Fruit fly (Drosophila melanogaster): Measurements from ENCODE around the gene CG12229.

The CG12229 gene

dm6 chr3L:17419103-17419741 is 17.0 kb downstream of the CG12229 start:
- no peak for TF ChIP-seq Jra (GFP tag; optimal IDR thresholded peaks at IDR 0.05)
- no peak for TF ChIP-seq Hr78 (GFP tag; optimal IDR thresholded peaks at IDR 0.05)
- no peak for TF ChIP-seq rgr (GFP tag; optimal IDR thresholded peaks at IDR 0.05)
- TF ChIP-seq dmrt93B (GFP tag; optimal IDR thresholded peaks at IDR 0.05) = no peak
- no peak for TF ChIP-seq Dfd (GFP tag; optimal IDR thresholded peaks at IDR 0.05)
- no peak for TF ChIP-seq Dif (GFP tag; optimal IDR thresholded peaks at IDR 0.05; ENCODE audit: partially characterized antibody)
- TF ChIP-seq psq (GFP tag; optimal IDR thresholded peaks at IDR 0.05) = peak; percentile 48
- no peak for TF ChIP-seq Rel (GFP tag; optimal IDR thresholded peaks at IDR 0.05)
- peak; percentile 2 for TF ChIP-seq Rel (tag; optimal IDR thresholded peaks at IDR 0.05)
- TF ChIP-seq tai (GFP tag; optimal IDR thresholded peaks at IDR 0.05) = no peak
- no peak for TF ChIP-seq CG9705 (GFP tag; optimal IDR thresholded peaks at IDR 0.05)
- TF ChIP-seq Hnf4 (GFP tag; optimal IDR thresholded peaks at IDR 0.05) = no peak
- TF ChIP-seq Hr83 (GFP tag; optimal IDR thresholded peaks at IDR 0.05; ENCODE audit: poor library complexity, severe bottlenecking) = no peak

dm6 chr3L:17415967-17416749 is 20.1 kb downstream of the CG12229 start:
- TF ChIP-seq ey (GFP tag; optimal IDR thresholded peaks at IDR 0.05) (peak; percentile 18), sage (GFP tag; optimal IDR thresholded peaks at IDR 0.05) (no peak), psq (GFP tag; optimal IDR thresholded peaks at IDR 0.05) (peak; percentile 40), sv (GFP tag; optimal IDR thresholded peaks at IDR 0.05) (peak; percentile 49), OdsH (GFP tag; optimal IDR thresholded peaks at IDR 0.05) (peak; percentile 23), woc (GFP tag; optimal IDR thresholded peaks at IDR 0.05) (no peak), Abd-B (GFP tag; optimal IDR thresholded peaks at IDR 0.05) (no peak), Jra (GFP tag; optimal IDR thresholded peaks at IDR 0.05) (no peak), Hr83 (GFP tag; optimal IDR thresholded peaks at IDR 0.05; ENCODE audit: poor library complexity, severe bottlenecking) (no peak), CrebA (GFP tag; optimal IDR thresholded peaks at IDR 0.05; ENCODE audit: borderline replicate concordance) (no peak), HLH106 (tag; optimal IDR thresholded peaks at IDR 0.05) (no peak), rgr (GFP tag; optimal IDR thresholded peaks at IDR 0.05) (peak; percentile 31), N (GFP tag; optimal IDR thresholded peaks at IDR 0.05) (no peak), CG32264 (GFP tag; optimal IDR thresholded peaks at IDR 0.05) (no peak), tai (GFP tag; optimal IDR thresholded peaks at IDR 0.05) (no peak), jim (GFP tag; optimal IDR thresholded peaks at IDR 0.05) (no peak), dsf (GFP tag; optimal IDR thresholded peaks at IDR 0.05; ENCODE audit: borderline replicate concordance) (no peak), brk (GFP tag; optimal IDR thresholded peaks at IDR 0.05) (no peak), Hnf4 (GFP tag; optimal IDR thresholded peaks at IDR 0.05) (no peak), dmrt93B (GFP tag; optimal IDR thresholded peaks at IDR 0.05) (no peak), Sp1 (GFP tag; optimal IDR thresholded peaks at IDR 0.05) (no peak), pan (optimal IDR thresholded peaks at IDR 0.05) (no peak), Mio (GFP tag; optimal IDR thresholded peaks at IDR 0.05) (no peak), Dif (GFP tag; optimal IDR thresholded peaks at IDR 0.05; ENCODE audit: partially characterized antibody) (no peak), Rel (GFP tag; optimal IDR thresholded peaks at IDR 0.05) (no peak), Rel (tag; optimal IDR thresholded peaks at IDR 0.05) (no peak), Hr78 (GFP tag; optimal IDR thresholded peaks at IDR 0.05) (no peak), CG9705 (GFP tag; optimal IDR thresholded peaks at IDR 0.05) (no peak), foxo (GFP tag; optimal IDR thresholded peaks at IDR 0.05) (peak in 1 of 2 experiments; percentile 40), dl (GFP tag; optimal IDR thresholded peaks at IDR 0.05; ENCODE audit: insufficient read depth in 1 of 2, partially characterized antibody in 2 of 2) (no peak), Vsx2 (GFP tag; optimal IDR thresholded peaks at IDR 0.05; ENCODE audit: partially characterized antibody) (no peak), lola (GFP tag; optimal IDR thresholded peaks at IDR 0.05) (no peak), br (GFP tag; optimal IDR thresholded peaks at IDR 0.05) (peak; percentile 39), h (GFP tag; optimal IDR thresholded peaks at IDR 0.05) (peak; percentile 24), Dfd (GFP tag; optimal IDR thresholded peaks at IDR 0.05) (no peak), usp (GFP tag; optimal IDR thresholded peaks at IDR 0.05) (no peak), fru (GFP tag; optimal IDR thresholded peaks at IDR 0.05) (peak; percentile 57), Myc (optimal IDR thresholded peaks at IDR 0.05) (no peak), GATAd (GFP tag; optimal IDR thresholded peaks at IDR 0.05) (no peak)
